Worm (Caenorhabditis elegans) whole organism, L2 larva: ENCODE results near the gene C13B4.1.

Experiments
- ZK546.5 ChIP-seq: sonication (generic microtip); optimal IDR thresholded peaks from 2 replicates; lab custom pipeline; 2017; ENCODE audit warnings: missing biosample characterization, missing genetic modification characterization
- blmp-1 ChIP-seq: sonication (generic microtip); optimal IDR thresholded peaks from 2 replicates; lab custom pipeline; 2017; ENCODE audit warnings: missing genetic modification characterization, mild to moderate bottlenecking, missing compliant biosample characterization, antibody characterized with exemption, moderate library complexity; ENCODE audit not compliant: insufficient read depth
- crh-2 ChIP-seq: sonication (generic microtip); optimal IDR thresholded peaks from 2 replicates; lab custom pipeline; 2017; ENCODE audit warnings: missing biosample characterization, missing genetic modification characterization
- egl-27 ChIP-seq: sonication (generic microtip); optimal IDR thresholded peaks from 3 replicates; lab custom pipeline; 2017; ENCODE audit warnings: missing biosample characterization, missing genetic modification reagents, missing genetic modification characterization
- fos-1 ChIP-seq: fragments of 150-350 bp; optimal IDR thresholded peaks from 2 replicates; lab custom pipeline; 2014; ENCODE audit warnings: missing biosample characterization, missing genetic modification characterization
- lin-39 ChIP-seq: fragments of 150-350 bp; optimal IDR thresholded peaks from 2 replicates; lab custom pipeline; 2014; ENCODE audit warnings: missing biosample characterization, missing genetic modification reagents, missing genetic modification characterization
- nhr-237 ChIP-seq: fragments of 150-350 bp; optimal IDR thresholded peaks from 2 replicates; lab custom pipeline; 2014; ENCODE audit warnings: missing biosample characterization, missing genetic modification characterization
- skn-1 ChIP-seq: sonication (generic microtip); optimal IDR thresholded peaks from 2 replicates; lab custom pipeline; 2017; ENCODE audit warnings: missing biosample characterization, missing genetic modification characterization
- snpc-4 ChIP-seq: fragments of 150-350 bp; optimal IDR thresholded peaks from 2 replicates; lab custom pipeline; 2014; ENCODE audit warnings: missing biosample characterization, missing genetic modification characterization
- unc-39 ChIP-seq: fragments of 150-350 bp; optimal IDR thresholded peaks from 2 replicates; lab custom pipeline; 2014; ENCODE audit warnings: missing biosample characterization, missing genetic modification characterization
- unc-62 ChIP-seq: fragments of 150-350 bp; optimal IDR thresholded peaks from 2 replicates; lab custom pipeline; 2014; ENCODE audit warnings: missing biosample characterization, missing genetic modification reagents, missing genetic modification characterization
- zag-1 ChIP-seq: fragments of 150-350 bp; optimal IDR thresholded peaks from 2 replicates; lab custom pipeline; 2014; ENCODE audit warnings: missing biosample characterization, missing genetic modification characterization

DNA sequence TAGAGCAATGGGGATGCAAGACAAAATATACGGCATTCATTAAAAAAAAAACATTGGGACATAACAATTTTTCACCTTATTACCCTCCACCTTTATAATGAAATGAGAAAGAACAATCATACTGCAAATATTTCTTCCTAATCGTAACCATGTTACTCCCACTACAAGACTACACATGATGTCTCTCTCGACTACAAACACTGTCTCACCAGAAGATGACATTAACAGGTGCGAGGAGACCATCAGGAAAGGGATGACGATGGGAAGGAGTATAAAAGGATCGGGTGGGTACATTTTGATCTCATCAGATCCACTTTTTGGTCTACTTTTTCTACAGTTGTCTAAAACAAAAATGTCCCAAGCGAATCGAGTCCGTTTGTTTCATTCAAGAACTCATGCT, 18.4 kb upstream of the C13B4.1 start, which contains the start of gene dhs-8:
- TF ChIP-seq nhr-237 (tag; lab: Kevin White, UChicago) = no peak
- TF ChIP-seq unc-62 (GFP tag; lab: Kevin White, UChicago) = no peak
- TF ChIP-seq skn-1 (tag; lab: Kevin White, UChicago) = no peak
- no peak for TF ChIP-seq snpc-4
- no peak for TF ChIP-seq egl-27
- no peak for TF ChIP-seq zag-1 (tag; lab: Kevin White, UChicago)
- TF ChIP-seq ZK546.5 (tag; lab: Kevin White, UChicago) = no peak
- no peak for TF ChIP-seq lin-39 (tag; lab: Kevin White, UChicago)
- TF ChIP-seq unc-39 (tag; lab: Kevin White, UChicago) = no peak
- TF ChIP-seq crh-2 (tag; lab: Kevin White, UChicago) = no peak
- TF ChIP-seq blmp-1 (tag; lab: Kevin White, UChicago) = no peak
- TF ChIP-seq fos-1 (tag; lab: Kevin White, UChicago) = no peak
